Worm (Caenorhabditis elegans) whole organism, late embryonic: ENCODE results near the gene F53F1.6.

ENCODE experiments used
- ama-1 ChIP-seq: fragments of 150-350 bp; optimal IDR thresholded peaks from 2 replicates; lab custom pipeline; 2014
- ets-4 ChIP-seq: sonication (generic microtip); optimal IDR thresholded peaks from 2 replicates; lab custom pipeline; 2016; ENCODE audit warnings: missing genetic modification characterization, missing compliant biosample characterization
- eyg-1 ChIP-seq: sonication (generic microtip); optimal IDR thresholded peaks from 2 replicates; lab custom pipeline; 2016; ENCODE audit warnings: missing genotype, missing genetic modification characterization, missing compliant biosample characterization
- fkh-10 ChIP-seq: fragments of 150-350 bp; optimal IDR thresholded peaks from 2 replicates; lab custom pipeline; 2014; ENCODE audit warnings: missing biosample characterization, missing genetic modification reagents, missing genetic modification characterization
- fkh-6 ChIP-seq: sonication (generic microtip); optimal IDR thresholded peaks from 2 replicates; lab custom pipeline; 2016; ENCODE audit warnings: missing genetic modification characterization, missing compliant biosample characterization
- nhr-232 ChIP-seq: sonication (generic microtip); optimal IDR thresholded peaks from 2 replicates; lab custom pipeline; 2016; ENCODE audit warnings: missing genetic modification characterization, missing compliant biosample characterization
- npax-4 ChIP-seq: sonication (generic microtip); optimal IDR thresholded peaks from 2 replicates; lab custom pipeline; 2016; ENCODE audit warnings: missing genetic modification characterization, missing compliant biosample characterization
- pha-4 ChIP-seq: fragments of 150-350 bp; optimal IDR thresholded peaks from 2 replicates; lab custom pipeline; 2018; ENCODE audit warnings: missing biosample characterization, missing genetic modification reagents, missing genetic modification characterization
- ref-2 ChIP-seq: sonication (generic microtip); optimal IDR thresholded peaks from 2 replicates; lab custom pipeline; 2016; ENCODE audit warnings: missing genetic modification characterization, missing compliant biosample characterization
- sox-2 ChIP-seq: fragments of 200-800 bp; sonication (Bioruptor generic); IDR thresholded peaks from 2 replicates; pipeline ENCODE4 v1.3.6; 2022; ENCODE audit warnings: missing genetic modification reagents, missing genetic modification characterization, missing compliant biosample characterization
- syd-9 ChIP-seq: sonication (generic microtip); optimal IDR thresholded peaks from 2 replicates; lab custom pipeline; 2016; ENCODE audit warnings: mild to moderate bottlenecking, missing genetic modification characterization, moderate library complexity, missing compliant biosample characterization

DNA sequence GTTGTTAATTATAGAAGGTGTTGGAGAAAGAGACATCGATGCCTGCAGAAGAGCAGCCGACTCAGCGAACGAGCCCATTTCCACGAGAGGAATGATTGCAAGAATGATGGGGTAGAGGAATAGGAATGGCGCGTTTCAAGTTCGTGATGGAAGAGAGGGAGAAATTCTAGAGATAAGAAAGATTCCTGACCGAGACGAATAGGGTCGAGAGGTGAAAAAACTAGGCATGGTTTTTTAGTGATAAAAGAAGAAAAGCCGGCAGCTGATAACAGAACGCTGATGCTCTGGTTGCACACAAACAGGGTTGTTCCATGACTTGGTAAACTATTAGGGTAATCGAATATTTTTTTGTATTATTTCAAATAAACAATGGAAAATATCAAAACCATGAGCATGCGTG, 44.6 kb downstream of the F53F1.6 start:
- TF ChIP-seq npax-4 (tag; lab: Kevin White, UChicago) (no peak), fkh-6 (no peak), pha-4 (no peak), ref-2 (tag; lab: Kevin White, UChicago) (no peak), ama-1 (no peak), eyg-1 (no peak), ets-4 (tag; lab: Kevin White, UChicago) (no peak), fkh-10 (no peak), sox-2 (GFP tag; lab: Robert Waterston, UW) (no peak), syd-9 (tag; lab: Kevin White, UChicago) (no peak), nhr-232 (tag; lab: Kevin White, UChicago) (no peak)
